Worm (Caenorhabditis elegans) whole organism, young adult: ENCODE data around the gene jip-1.

Experiments used
- B0019.2 ChIP-seq: fragments of 200-800 bp; sonication (Bioruptor generic); conservative IDR thresholded peaks from 2 replicates; pipeline ENCODE4 v1.3.6; 2022; ENCODE audit warnings: missing genetic modification reagents, missing genetic modification characterization, missing compliant biosample characterization
- B0336.3 ChIP-seq: fragments of 200-800 bp; sonication (Bioruptor generic); IDR thresholded peaks from 2 replicates; pipeline ENCODE4 v1.3.6; 2022; ENCODE audit warnings: missing genetic modification characterization, missing compliant biosample characterization
- D2030.7 ChIP-seq: fragments of 200-800 bp; sonication (Bioruptor generic); IDR thresholded peaks from 2 replicates; pipeline ENCODE4 v1.3.6; 2022; ENCODE audit warnings: missing genetic modification reagents, missing genetic modification characterization, missing compliant biosample characterization
- F10E7.11 ChIP-seq: sonication (generic microtip); optimal IDR thresholded peaks from 2 replicates; lab custom pipeline; 2017; ENCODE audit warnings: mild to moderate bottlenecking, missing genetic modification characterization, moderate library complexity, missing compliant biosample characterization
- F52B5.7 ChIP-seq: sonication (generic microtip); optimal IDR thresholded peaks from 2 replicates; lab custom pipeline; 2016; ENCODE audit warnings: mild to moderate bottlenecking, missing genetic modification characterization, missing compliant biosample characterization
- F57A8.1 ChIP-seq: fragments of 200-800 bp; sonication (Bioruptor generic); optimal IDR thresholded peaks from 2 replicates; lab custom pipeline; 2018; ENCODE audit warnings: mild to moderate bottlenecking, missing genetic modification characterization, moderate library complexity, missing compliant biosample characterization
- K11D2.4 ChIP-seq: fragments of 200-800 bp; sonication (Bioruptor generic); IDR thresholded peaks from 2 replicates; pipeline ENCODE4 v1.3.6; 2022; ENCODE audit warnings: missing genetic modification reagents, missing genetic modification characterization, missing compliant biosample characterization
- Y67H2A.10 ChIP-seq: fragments of 200-800 bp; sonication (Bioruptor generic); conservative IDR thresholded peaks from 2 replicates; pipeline ENCODE4 v1.3.6; 2022; ENCODE audit warnings: missing genetic modification reagents, missing genetic modification characterization, missing compliant biosample characterization
- Y95B8A.8 ChIP-seq: fragments of 200-800 bp; sonication (Bioruptor generic); IDR thresholded peaks from 2 replicates; pipeline ENCODE4 v1.3.6; 2022; ENCODE audit warnings: missing genetic modification reagents, missing genetic modification characterization, missing compliant biosample characterization
- akir-1 ChIP-seq: fragments of 200-800 bp; sonication (Bioruptor generic); optimal IDR thresholded peaks from 2 replicates; lab custom pipeline; 2018; ENCODE audit warnings: mild to moderate bottlenecking, missing genetic modification characterization, moderate library complexity, missing compliant biosample characterization
- ama-1 ChIP-seq, 3 experiments: fragments of 150-350 bp in 1 of 3; sonication (generic microtip) in 2 of 3; optimal IDR thresholded peaks; 2 replicates each; lab custom pipeline; 2014 to 2018; ENCODE audit warnings: missing biosample characterization in 2 of 3, missing genetic modification characterization in 2 of 3, missing genetic modification reagents in 2 of 3
- attf-3 ChIP-seq: fragments of 200-800 bp; sonication (Bioruptor generic); conservative IDR thresholded peaks from 2 replicates; pipeline ENCODE4 v1.3.6; 2022; ENCODE audit warnings: missing genetic modification reagents, missing genetic modification characterization, missing compliant biosample characterization
- bed-1 ChIP-seq: fragments of 200-800 bp; sonication (Bioruptor generic); IDR thresholded peaks from 2 replicates; pipeline ENCODE4 v1.3.6; 2022; ENCODE audit warnings: missing genetic modification reagents, missing genetic modification characterization, missing compliant biosample characterization
- bed-2 ChIP-seq: fragments of 200-800 bp; sonication (Bioruptor generic); IDR thresholded peaks from 2 replicates; pipeline ENCODE4 v1.3.6; 2022; ENCODE audit warnings: missing genetic modification reagents, missing genetic modification characterization, missing compliant biosample characterization
- dox-1 ChIP-seq: fragments of 200-800 bp; sonication (Bioruptor generic); IDR thresholded peaks from 2 replicates; pipeline ENCODE4 v1.3.6; 2022; ENCODE audit warnings: missing genetic modification reagents, missing genetic modification characterization, missing compliant biosample characterization
- dpl-1 ChIP-seq: fragments of 150-350 bp; optimal IDR thresholded peaks from 2 replicates; lab custom pipeline; 2014; ENCODE audit warnings: missing biosample characterization, missing genetic modification reagents, missing genetic modification characterization
- egl-18 ChIP-seq: fragments of 200-800 bp; sonication (Bioruptor generic); IDR thresholded peaks from 2 replicates; pipeline ENCODE4 v1.3.6; 2022; ENCODE audit warnings: missing genetic modification reagents, missing genetic modification characterization, missing compliant biosample characterization
- hlh-12 ChIP-seq: sonication (generic microtip); optimal IDR thresholded peaks from 2 replicates; lab custom pipeline; 2016; ENCODE audit warnings: missing genetic modification characterization, missing compliant biosample characterization
- hmg-20 ChIP-seq: fragments of 200-800 bp; sonication (Bioruptor generic); IDR thresholded peaks from 2 replicates; pipeline ENCODE4 v1.3.6; 2022; ENCODE audit warnings: missing genetic modification reagents, missing genetic modification characterization, missing compliant biosample characterization
- hrde-1 ChIP-seq: sonication (generic microtip); optimal IDR thresholded peaks from 2 replicates; lab custom pipeline; 2016; ENCODE audit warnings: missing genetic modification characterization, mild to moderate bottlenecking, missing compliant biosample characterization, moderate library complexity, missing genotype, missing genetic modification reagents, borderline replicate concordance
- hsf-1 ChIP-seq: fragments of 200-800 bp; sonication (Bioruptor generic); IDR thresholded peaks from 2 replicates; pipeline ENCODE4 v1.3.6; 2022; ENCODE audit warnings: missing genetic modification reagents, missing genetic modification characterization, missing compliant biosample characterization
- lag-1 ChIP-seq: fragments of 200-800 bp; sonication (Bioruptor generic); IDR thresholded peaks from 2 replicates; pipeline ENCODE4 v1.3.6; 2022; ENCODE audit warnings: missing genetic modification reagents, missing genetic modification characterization, missing compliant biosample characterization
- let-526 ChIP-seq: fragments of 200-800 bp; sonication (Bioruptor generic); IDR thresholded peaks from 2 replicates; pipeline ENCODE4 v1.3.6; 2022; ENCODE audit warnings: missing genetic modification reagents, missing genetic modification characterization, missing compliant biosample characterization
- lin-26 ChIP-seq: fragments of 200-800 bp; sonication (Bioruptor generic); IDR thresholded peaks from 2 replicates; pipeline ENCODE4 v1.3.6; 2022; ENCODE audit warnings: missing genetic modification reagents, missing genetic modification characterization, missing compliant biosample characterization
- lsy-27 ChIP-seq: sonication (generic microtip); optimal IDR thresholded peaks from 2 replicates; lab custom pipeline; 2017; ENCODE audit warnings: missing genetic modification characterization, mild to moderate bottlenecking, missing compliant biosample characterization, antibody characterized with exemption, missing genotype, borderline replicate concordance; ENCODE audit not compliant: insufficient read depth
- madf-3 ChIP-seq: fragments of 200-800 bp; sonication (Bioruptor generic); IDR thresholded peaks from 2 replicates; pipeline ENCODE4 v1.3.6; 2022; ENCODE audit warnings: missing genetic modification reagents, missing genetic modification characterization, missing compliant biosample characterization
- madf-6 ChIP-seq: fragments of 200-800 bp; sonication (Bioruptor generic); IDR thresholded peaks from 2 replicates; pipeline ENCODE4 v1.3.6; 2022; ENCODE audit warnings: missing genetic modification reagents, missing genetic modification characterization, missing compliant biosample characterization
- mcd-1 ChIP-seq: fragments of 200-800 bp; sonication (Bioruptor generic); IDR thresholded peaks from 2 replicates; pipeline ENCODE4 v1.3.6; 2022; ENCODE audit warnings: missing genetic modification reagents, missing genetic modification characterization, missing compliant biosample characterization
- mes-4 ChIP-seq: sonication (generic microtip); optimal IDR thresholded peaks from 2 replicates; lab custom pipeline; 2016; ENCODE audit warnings: missing genotype, missing genetic modification characterization, missing compliant biosample characterization
- nhr-120 ChIP-seq: fragments of 200-800 bp; sonication (Bioruptor generic); IDR thresholded peaks from 2 replicates; pipeline ENCODE4 v1.3.6; 2022; ENCODE audit warnings: missing genetic modification characterization, missing compliant biosample characterization
- nhr-179 ChIP-seq: sonication (generic microtip); optimal IDR thresholded peaks from 2 replicates; lab custom pipeline; 2016; ENCODE audit warnings: mild to moderate bottlenecking, missing genetic modification characterization, missing compliant biosample characterization
- nhr-80 ChIP-seq: sonication (generic microtip); optimal IDR thresholded peaks from 2 replicates; lab custom pipeline; 2016; ENCODE audit warnings: missing genetic modification characterization, missing compliant biosample characterization
- pbrm-1 ChIP-seq: fragments of 200-800 bp; sonication (Bioruptor generic); IDR thresholded peaks from 2 replicates; pipeline ENCODE4 v1.3.6; 2022; ENCODE audit warnings: missing genetic modification reagents, missing genetic modification characterization, missing compliant biosample characterization
- rec-8 ChIP-seq, 2 experiments: sonication (generic microtip); optimal IDR thresholded peaks; 2 replicates each; lab custom pipeline; 2016; ENCODE audit warnings: mild to moderate bottlenecking in 2 of 2, missing genetic modification characterization in 2 of 2, missing genetic modification reagents in 2 of 2, missing genotype in 2 of 2, missing biosample characterization in 1 of 2, missing compliant biosample characterization in 1 of 2, moderate library complexity in 1 of 2
- rpc-1 ChIP-seq, 2 experiments: fragments of 150-350 bp in 1 of 2; sonication (generic microtip) in 1 of 2; optimal IDR thresholded peaks; 2 replicates each; lab custom pipeline; 2014 to 2018; ENCODE audit warnings: missing biosample characterization in 1 of 2, missing genetic modification characterization in 1 of 2, missing genetic modification reagents in 1 of 2, missing genotype in 1 of 2
- sea-2 ChIP-seq: fragments of 200-800 bp; sonication (Bioruptor generic); IDR thresholded peaks from 2 replicates; pipeline ENCODE4 v1.3.6; 2022; ENCODE audit warnings: missing genetic modification characterization, missing compliant biosample characterization
- snpc-1.1 ChIP-seq: sonication (generic microtip); optimal IDR thresholded peaks from 2 replicates; lab custom pipeline; 2017; ENCODE audit warnings: missing genetic modification characterization, mild to moderate bottlenecking, missing compliant biosample characterization, antibody characterized with exemption, moderate library complexity, missing genotype, missing genetic modification reagents; ENCODE audit not compliant: insufficient read depth
- snpc-3.4 ChIP-seq: sonication (generic microtip); optimal IDR thresholded peaks from 2 replicates; lab custom pipeline; 2017; ENCODE audit warnings: missing genetic modification characterization, mild to moderate bottlenecking, missing compliant biosample characterization, antibody characterized with exemption, moderate library complexity, missing genotype, missing genetic modification reagents
- somi-1 ChIP-seq: fragments of 200-800 bp; sonication (Bioruptor generic); optimal IDR thresholded peaks from 2 replicates; lab custom pipeline; 2018; ENCODE audit warnings: mild to moderate bottlenecking, missing genetic modification characterization, missing compliant biosample characterization
- sptf-2 ChIP-seq: fragments of 200-800 bp; sonication (Bioruptor generic); optimal IDR thresholded peaks from 2 replicates; lab custom pipeline; 2018; ENCODE audit warnings: mild to moderate bottlenecking, missing genetic modification characterization, missing compliant biosample characterization
- tbp1 ChIP-seq: fragments of 200-800 bp; sonication (Bioruptor generic); optimal IDR thresholded peaks from 2 replicates; lab custom pipeline; 2018; ENCODE audit warnings: mild to moderate bottlenecking, missing genetic modification characterization, missing compliant biosample characterization
- xnd-1 ChIP-seq: sonication (generic microtip); optimal IDR thresholded peaks from 2 replicates; lab custom pipeline; 2016; ENCODE audit warnings: missing genotype, missing genetic modification reagents, missing genetic modification characterization, missing compliant biosample characterization
- zfh-2 ChIP-seq: fragments of 200-800 bp; sonication (Bioruptor generic); conservative IDR thresholded peaks from 2 replicates; pipeline ENCODE4 v1.3.6; 2022; ENCODE audit warnings: missing genetic modification reagents, missing genetic modification characterization, missing compliant biosample characterization
- ztf-18 ChIP-seq: sonication (generic microtip); optimal IDR thresholded peaks from 2 replicates; lab custom pipeline; 2016; ENCODE audit warnings: missing genotype, mild to moderate bottlenecking, missing genetic modification characterization, missing compliant biosample characterization
- ztf-22 ChIP-seq: fragments of 200-800 bp; sonication (Bioruptor generic); optimal IDR thresholded peaks from 2 replicates; lab custom pipeline; 2018; ENCODE audit warnings: mild to moderate bottlenecking, missing genetic modification characterization, moderate library complexity, missing compliant biosample characterization
- ztf-6 ChIP-seq: fragments of 200-800 bp; sonication (Bioruptor generic); IDR thresholded peaks from 2 replicates; pipeline ENCODE4 v1.3.6; 2022; ENCODE audit warnings: missing genetic modification reagents, missing genetic modification characterization, missing compliant biosample characterization

jip-1 gene

DNA sequence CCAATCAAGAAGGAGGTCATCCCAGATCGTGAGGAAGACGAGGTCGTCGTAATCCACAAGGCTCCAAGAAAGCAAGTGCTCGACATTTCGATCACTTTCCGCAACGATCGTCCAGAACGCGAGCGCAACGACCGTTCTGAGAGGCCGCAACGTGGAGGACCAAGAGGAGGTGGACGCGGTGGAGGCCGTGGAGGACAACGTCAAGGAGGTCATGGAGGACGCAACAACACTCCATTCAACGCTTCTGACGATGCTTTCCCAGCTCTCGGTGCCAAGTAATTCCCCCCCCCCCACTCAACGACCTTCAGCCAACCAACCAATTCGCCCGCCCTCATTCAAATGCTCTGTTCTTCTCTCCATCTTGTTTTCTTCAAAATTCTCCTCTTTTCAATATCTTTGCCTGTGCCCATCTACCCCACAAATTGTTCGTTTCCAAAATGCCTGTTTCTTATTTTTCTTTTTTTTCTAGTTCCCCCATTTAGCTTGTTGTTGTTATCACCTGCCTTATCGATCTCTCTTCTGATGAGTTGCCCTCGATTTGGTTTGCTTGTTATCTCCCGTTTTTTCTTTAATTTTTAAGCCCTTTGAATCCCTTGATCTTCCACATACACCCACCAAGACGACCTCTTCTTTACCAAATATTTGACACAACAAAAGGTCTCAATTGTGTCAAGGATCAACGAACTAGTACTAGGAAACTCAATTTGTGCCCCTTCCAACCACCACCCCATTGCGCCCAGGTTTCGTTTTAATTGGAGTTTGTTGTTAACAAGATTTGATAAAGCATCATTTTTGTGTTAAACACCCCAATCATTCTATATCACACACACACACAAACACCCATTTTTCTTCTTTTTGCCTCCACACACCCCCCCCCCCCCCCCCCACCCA is 4.3 kb upstream of the jip-1 start (continued):
- TF ChIP-seq lin-26 (GFP tag; lab: Robert Waterston, UW): peak; percentile 59; the same call in 1 of the 2 replicates
- no peak for TF ChIP-seq rpc-1 (optimal IDR thresholded peaks at IDR 0.05; lab: Kevin White, UChicago)
- no peak for TF ChIP-seq rpc-1 (tag; optimal IDR thresholded peaks at IDR 0.05; lab: Kevin White, UChicago)
- peak; percentile 16; the same call in 1 of the 2 replicates for TF ChIP-seq pbrm-1
- no peak for TF ChIP-seq hlh-12 (tag; lab: Kevin White, UChicago)
- TF ChIP-seq bed-1 (GFP tag; lab: Robert Waterston, UW): no peak
- TF ChIP-seq snpc-1.1 (tag; lab: Kevin White, UChicago): no peak
- no peak for TF ChIP-seq lag-1 (GFP tag; lab: Robert Waterston, UW)
- no peak for TF ChIP-seq ztf-18 (tag; lab: Kevin White, UChicago)
- TF ChIP-seq rec-8 (tag; optimal IDR thresholded peaks at IDR 0.05; lab: Kevin White, UChicago): no peak
- TF ChIP-seq akir-1 (GFP tag; lab: Kevin White, UChicago): no peak
- TF ChIP-seq B0019.2 (GFP tag; lab: Robert Waterston, UW): no peak
- no peak for TF ChIP-seq nhr-179 (tag; lab: Kevin White, UChicago)
- TF ChIP-seq snpc-3.4: peak; percentile 52
- no peak for TF ChIP-seq B0336.3 (GFP tag; lab: Robert Waterston, UW)
- TF ChIP-seq F10E7.11 (tag; lab: Kevin White, UChicago): no peak
- TF ChIP-seq nhr-120 (GFP tag; lab: Robert Waterston, UW): no peak
- no peak for TF ChIP-seq hmg-20 (GFP tag; lab: Robert Waterston, UW)
- no peak for TF ChIP-seq mes-4 (tag; lab: Kevin White, UChicago)
- no peak for TF ChIP-seq Y95B8A.8 (GFP tag; lab: Robert Waterston, UW)
- no peak for TF ChIP-seq Y67H2A.10
- no peak for TF ChIP-seq somi-1 (GFP tag; lab: Kevin White, UChicago)
- TF ChIP-seq madf-3 (GFP tag; lab: Robert Waterston, UW): peak; percentile 41; the same call in 1 of the 2 replicates
- peak; percentile 28; the same call in 1 of the 2 replicates for TF ChIP-seq hsf-1 (GFP tag; lab: Robert Waterston, UW)
- TF ChIP-seq nhr-80 (tag; lab: Kevin White, UChicago): no peak
- no peak for TF ChIP-seq sea-2
- no peak for TF ChIP-seq D2030.7 (GFP tag; lab: Robert Waterston, UW)
- TF ChIP-seq K11D2.4 (GFP tag; lab: Robert Waterston, UW): no peak
- no peak for TF ChIP-seq lsy-27 (tag; lab: Kevin White, UChicago)
- TF ChIP-seq ama-1 (optimal IDR thresholded peaks at IDR 0.05; lab: Kevin White, UChicago): no peak
- peak; percentile 29 to 66 for TF ChIP-seq ama-1 (GFP tag; optimal IDR thresholded peaks at IDR 0.05; lab: Kevin White, UChicago)
- no peak for TF ChIP-seq hrde-1 (tag; lab: Kevin White, UChicago)
- no peak; the same call in 1 of the 2 replicates for TF ChIP-seq madf-6 (GFP tag; lab: Robert Waterston, UW)
- no peak for TF ChIP-seq dox-1 (GFP tag; lab: Robert Waterston, UW)
- TF ChIP-seq tbp1 (GFP tag; lab: Kevin White, UChicago): no peak
- TF ChIP-seq sptf-2: no peak
- no peak for TF ChIP-seq dpl-1
- TF ChIP-seq xnd-1 (tag; lab: Kevin White, UChicago): no peak
- TF ChIP-seq ztf-6: no peak
- no peak for TF ChIP-seq bed-2 (GFP tag; lab: Robert Waterston, UW)
- TF ChIP-seq zfh-2 (GFP tag; lab: Robert Waterston, UW): peak; percentile 66
- peak; percentile 10; the same call in 1 of the 2 replicates for TF ChIP-seq mcd-1 (GFP tag; lab: Robert Waterston, UW)
- TF ChIP-seq let-526 (GFP tag; lab: Robert Waterston, UW): no peak
- TF ChIP-seq attf-3 (GFP tag; lab: Robert Waterston, UW): no peak
- TF ChIP-seq F57A8.1 (GFP tag; lab: Kevin White, UChicago): no peak
- TF ChIP-seq ztf-22 (GFP tag; lab: Kevin White, UChicago): no peak
- no peak for TF ChIP-seq egl-18 (GFP tag; lab: Robert Waterston, UW)
- no peak for TF ChIP-seq F52B5.7 (tag; lab: Kevin White, UChicago)
